Fruit fly (Drosophila melanogaster): ENCODE results near the gene CG2211.

CG2211 gene

dm6 chr3L:1334571-1335427 is at the start of gene CG2211, which contains the start of gene Hmbs (continued):
- TF ChIP-seq CG3032 (tag; optimal IDR thresholded peaks at IDR 0.05) (peak; percentile 83), CG10669 (GFP tag; optimal IDR thresholded peaks at IDR 0.05) (no peak), lz (GFP tag; optimal IDR thresholded peaks at IDR 0.05) (peak; percentile 72), fd59A (GFP tag; optimal IDR thresholded peaks at IDR 0.05) (peak; percentile 37), dsx (GFP tag; optimal IDR thresholded peaks at IDR 0.05; ENCODE audit: poor library complexity, severe bottlenecking) (peak; percentile 71), dac (GFP tag; optimal IDR thresholded peaks at IDR 0.05) (peak; percentile 34), ss (GFP tag; optimal IDR thresholded peaks at IDR 0.05) (no peak), net (GFP tag; optimal IDR thresholded peaks at IDR 0.05) (no peak), salr (GFP tag; optimal IDR thresholded peaks at IDR 0.05) (peak in 1 of 2 experiments; percentile 38)

dm6 chr3L:1380959-1381358 is 45.8 kb upstream of the CG2211 start:
- TF ChIP-seq spab (GFP tag; optimal IDR thresholded peaks at IDR 0.05) (peak; percentile 20), CG32006 (GFP tag; optimal IDR thresholded peaks at IDR 0.05) (peak; percentile 1), svp (GFP tag) (peak; percentile 56), Ets21C (GFP tag; optimal IDR thresholded peaks at IDR 0.05) (no peak), CG6163 (GFP tag; IDR thresholded peaks at IDR 0.05) (peak; percentile 20; the same call in 1 of the 3 replicates), acj6 (GFP tag; optimal IDR thresholded peaks at IDR 0.05) (no peak), CG8632 (GFP tag; optimal IDR thresholded peaks at IDR 0.05) (no peak), CG3919 (GFP tag; optimal IDR thresholded peaks at IDR 0.05) (no peak), CG16779 (tag; optimal IDR thresholded peaks at IDR 0.05) (peak; percentile 6), CG6808 (GFP tag; optimal IDR thresholded peaks at IDR 0.05) (peak; percentile 48), CG10669 (GFP tag; optimal IDR thresholded peaks at IDR 0.05) (peak; percentile 18), dac (GFP tag; optimal IDR thresholded peaks at IDR 0.05) (no peak), Sox14 (GFP tag; optimal IDR thresholded peaks at IDR 0.05) (peak; percentile 68), CG6276 (GFP tag; optimal IDR thresholded peaks at IDR 0.05) (peak; percentile 41), net (GFP tag; optimal IDR thresholded peaks at IDR 0.05) (peak; percentile 11), CG9139 (GFP tag; optimal IDR thresholded peaks at IDR 0.05) (peak; percentile 23), CG1621 (tag; optimal IDR thresholded peaks at IDR 0.05) (peak; percentile 27), CG7368 (GFP tag; optimal IDR thresholded peaks at IDR 0.05) (no peak), ss (GFP tag; optimal IDR thresholded peaks at IDR 0.05) (peak; percentile 64 to 81), salr (GFP tag; optimal IDR thresholded peaks at IDR 0.05) (no peak), CG15336 (GFP tag; IDR thresholded peaks at IDR 0.05) (0 out of 2 replicates have a peak, but pooled peaks have one; percentile 6)

dm6 chr3L:1379741-1380465 is 44.7 kb upstream of the CG2211 start:
- TF ChIP-seq Eip78C (GFP tag) (peak; percentile 23), Sox102F (GFP tag; optimal IDR thresholded peaks at IDR 0.05) (no peak), svp (GFP tag) (peak; percentile 29), Ets96B (tag; optimal IDR thresholded peaks at IDR 0.05) (no peak)

dm6 chr3L:1378862-1379543 is 43.8 kb upstream of the CG2211 start:
- TF ChIP-seq fkh (GFP tag; optimal IDR thresholded peaks at IDR 0.05) (peak; percentile 29), esn (GFP tag; optimal IDR thresholded peaks at IDR 0.05) (peak; percentile 75), net (GFP tag; optimal IDR thresholded peaks at IDR 0.05) (peak; percentile 76), Lpt (GFP tag; optimal IDR thresholded peaks at IDR 0.05) (peak; percentile 71), Sox15 (GFP tag; optimal IDR thresholded peaks at IDR 0.05) (peak; percentile 9), Ets96B (tag; optimal IDR thresholded peaks at IDR 0.05) (peak; percentile 65), achi (GFP tag; optimal IDR thresholded peaks at IDR 0.05) (peak; percentile 79), Blimp-1 (GFP tag; optimal IDR thresholded peaks at IDR 0.05) (peak; percentile 3), dac (GFP tag; optimal IDR thresholded peaks at IDR 0.05) (peak; percentile 51), CG15336 (GFP tag; IDR thresholded peaks at IDR 0.05) (peak; percentile 92), CG6808 (GFP tag; optimal IDR thresholded peaks at IDR 0.05) (peak; percentile 71), CG31627 (GFP tag; optimal IDR thresholded peaks at IDR 0.05) (peak; percentile 62), eg (GFP tag; IDR thresholded peaks at IDR 0.05) (peak; percentile 95), CG11902 (GFP tag; optimal IDR thresholded peaks at IDR 0.05) (no peak), Sox14 (GFP tag; optimal IDR thresholded peaks at IDR 0.05) (peak; percentile 83), Eip78C (GFP tag) (peak; percentile 88), Hr39 (GFP tag; optimal IDR thresholded peaks at IDR 0.05) (peak; percentile 68), acj6 (GFP tag; optimal IDR thresholded peaks at IDR 0.05) (peak; percentile 55), CG6163 (GFP tag; IDR thresholded peaks at IDR 0.05) (peak; percentile 92), CG8632 (GFP tag; optimal IDR thresholded peaks at IDR 0.05) (peak; percentile 56), CG10669 (GFP tag; optimal IDR thresholded peaks at IDR 0.05) (peak; percentile 52), Smox (GFP tag; optimal IDR thresholded peaks at IDR 0.05) (peak; percentile 43)

All from whole organism, prepupa.